Worm (Caenorhabditis elegans): Measurements from ENCODE around the gene C01G12.16.

- TF ChIP-seq blmp-1 (tag; optimal IDR thresholded peaks at IDR 0.05; ENCODE audit: insufficient read depth) (no peak), unc-62 (GFP tag; optimal IDR thresholded peaks at IDR 0.05) (no peak), mdl-1 (tag; optimal IDR thresholded peaks at IDR 0.05) (no peak), ztf-4 (tag; optimal IDR thresholded peaks at IDR 0.05) (no peak)
Measured at ce11 chrIII:4123900-4124299, 37.1 kb upstream of the C01G12.16 start.
